Worm (Caenorhabditis elegans) whole organism, L1 larva: Measurements from ENCODE around the gene cyp-14A4.

ENCODE experiments used
- nhr-77 ChIP-seq: fragments of 150-350 bp; optimal IDR thresholded peaks from 2 replicates; lab custom pipeline; 2014; ENCODE audit warnings: missing biosample characterization, missing genetic modification characterization
- unc-62 ChIP-seq: fragments of 150-350 bp; optimal IDR thresholded peaks from 2 replicates; lab custom pipeline; 2014; ENCODE audit warnings: missing biosample characterization, missing genetic modification reagents, missing genetic modification characterization

- TF ChIP-seq unc-62 (GFP tag; lab: Kevin White, UChicago): no peak
- TF ChIP-seq nhr-77 (tag; lab: Kevin White, UChicago): no peak
Observed at ce11 chrX:13278876-13279275, 5.1 kb downstream of the cyp-14A4 start, which contains the start of gene phf-33.
